Worm (Caenorhabditis elegans): Measurements from ENCODE around the gene srab-4.

Gene srab-4

DNA sequence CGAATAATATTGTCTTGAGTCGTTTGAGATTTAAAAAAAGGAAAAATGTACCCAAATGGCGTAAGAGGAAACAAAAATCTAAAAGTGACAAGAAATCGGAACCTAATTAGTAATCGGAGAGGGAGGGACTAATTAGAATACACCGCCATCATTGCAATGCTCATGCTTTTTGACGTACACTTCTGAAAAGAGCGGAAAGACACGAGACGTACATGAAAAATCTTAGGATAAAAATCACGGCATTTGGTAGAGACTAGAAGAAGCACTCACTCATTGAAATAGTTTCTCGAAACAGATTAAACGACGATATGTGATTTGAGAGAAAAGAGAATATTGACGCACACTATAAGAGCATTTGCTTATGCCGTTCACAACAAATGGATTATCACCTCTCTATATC lies 19.0 kb downstream of the srab-4 start:
- TF ChIP-seq gmeb-2 (tag; optimal IDR thresholded peaks at IDR 0.05): no peak

DNA sequence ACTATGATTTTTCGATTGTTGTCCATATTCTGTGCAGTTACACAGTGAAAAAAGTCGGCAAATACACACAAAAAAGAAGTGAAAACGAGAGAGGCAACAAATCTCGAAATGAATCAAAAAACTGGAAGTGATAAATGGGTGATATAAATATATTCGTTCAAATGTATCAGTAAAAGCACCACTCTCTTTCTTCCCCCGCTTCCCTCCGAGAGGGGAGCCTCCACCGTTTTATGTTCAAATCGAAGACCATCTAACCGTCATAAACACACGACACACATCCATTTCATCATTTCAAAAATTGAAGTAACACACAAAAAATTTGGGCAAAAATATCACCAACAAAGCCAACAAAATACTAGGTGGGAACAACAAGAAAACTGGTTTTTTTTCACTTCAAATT lies 23.1 kb downstream of the srab-4 start, which contains the start of gene F20A1.6:
TSS of gene F20A1.6 (minus strand) at position 101 of the 400 bp plus-strand sequence.
- TF ChIP-seq Y22D7AL.16 (tag; optimal IDR thresholded peaks at IDR 0.05) (no peak), hlh-13 (GFP tag; optimal IDR thresholded peaks at IDR 0.05) (no peak), ceh-48 (tag; optimal IDR thresholded peaks at IDR 0.05) (no peak), lin-11 (tag; optimal IDR thresholded peaks at IDR 0.05) (no peak), unc-42 (tag; optimal IDR thresholded peaks at IDR 0.05) (no peak), hlh-30 (tag; optimal IDR thresholded peaks at IDR 0.05; ENCODE audit: insufficient read depth) (no peak), ceh-31 (tag; optimal IDR thresholded peaks at IDR 0.05) (no peak), sdc-2 (tag; optimal IDR thresholded peaks at IDR 0.05) (no peak), odd-2 (tag; optimal IDR thresholded peaks at IDR 0.05) (no peak), madf-2 (tag; optimal IDR thresholded peaks at IDR 0.05) (no peak), T23F11.4 (GFP tag; optimal IDR thresholded peaks at IDR 0.05) (no peak), pros-1 (tag; optimal IDR thresholded peaks at IDR 0.05) (no peak), pat-9 (tag; optimal IDR thresholded peaks at IDR 0.05) (no peak), zip-5 (tag; optimal IDR thresholded peaks at IDR 0.05) (no peak)

DNA sequence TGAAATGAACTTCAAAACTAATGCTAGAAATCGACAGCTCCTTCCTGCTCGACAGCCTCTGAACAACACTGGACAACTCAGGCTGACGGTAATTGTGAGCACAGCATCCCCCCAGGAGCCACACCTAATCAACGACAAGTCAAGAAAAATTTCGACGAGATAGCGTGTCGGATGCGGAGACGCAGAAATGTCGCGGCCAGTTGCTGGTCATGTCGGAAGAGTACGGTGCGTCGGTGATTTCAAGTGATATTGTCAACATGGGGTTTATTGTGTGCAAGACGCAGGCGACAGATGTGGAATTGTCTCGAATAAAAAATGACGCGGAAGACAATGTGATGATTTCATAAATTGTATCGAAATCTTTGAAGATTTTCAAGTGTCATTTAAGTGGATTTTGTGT lies 32.5 kb downstream of the srab-4 start, which contains the start of gene twk-11:
TSS of gene twk-11 (minus strand) at position 101 of the 400 bp plus-strand sequence.
- TF ChIP-seq pqm-1 (tag; optimal IDR thresholded peaks at IDR 0.05) (no peak), ttx-3 (tag; optimal IDR thresholded peaks at IDR 0.05) (no peak), ceh-34 (tag; optimal IDR thresholded peaks at IDR 0.05) (no peak), K02D7.2 (tag; optimal IDR thresholded peaks at IDR 0.05) (no peak), pax-1 (tag; optimal IDR thresholded peaks at IDR 0.05) (no peak), eyg-1 (tag; optimal IDR thresholded peaks at IDR 0.05) (no peak), mec-3 (tag; optimal IDR thresholded peaks at IDR 0.05; ENCODE audit: borderline replicate concordance) (no peak), K09A11.1 (tag; optimal IDR thresholded peaks at IDR 0.05; ENCODE audit: insufficient read depth) (no peak), ceh-18 (tag; optimal IDR thresholded peaks at IDR 0.05) (no peak), dmd-4 (tag; optimal IDR thresholded peaks at IDR 0.05; ENCODE audit: borderline replicate concordance) (no peak), Y22D7AL.16 (tag; optimal IDR thresholded peaks at IDR 0.05) (no peak), zip-5 (tag; optimal IDR thresholded peaks at IDR 0.05) (no peak), npax-4 (tag; optimal IDR thresholded peaks at IDR 0.05) (no peak), ztf-16 (tag; optimal IDR thresholded peaks at IDR 0.05) (no peak), fkh-10 (GFP tag; optimal IDR thresholded peaks at IDR 0.05) (no peak), ceh-14 (tag; optimal IDR thresholded peaks at IDR 0.05) (no peak), che-1 (tag; optimal IDR thresholded peaks at IDR 0.05) (no peak)

DNA sequence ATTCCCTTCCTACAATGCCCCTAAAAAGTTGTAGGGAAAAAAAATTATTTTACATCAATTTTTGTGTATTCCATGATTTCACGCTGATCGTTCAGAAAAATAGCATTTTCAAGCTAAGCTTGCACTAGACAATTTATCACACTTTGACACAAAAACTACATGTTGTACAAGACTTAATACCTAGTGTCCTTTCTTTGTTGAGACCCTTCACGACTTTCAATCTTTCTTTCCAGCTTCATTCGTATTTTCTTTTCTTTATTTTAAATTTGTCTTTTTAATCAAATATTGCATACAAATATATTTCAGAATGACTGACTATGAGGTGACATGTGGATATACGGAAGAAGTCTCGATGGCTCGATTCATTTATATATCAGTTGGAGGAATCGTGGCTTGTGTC lies 42.1 kb downstream of the srab-4 start, which contains the start of gene F20A1.2:
TSS of gene F20A1.2 (plus strand) at position 301 of the 400 bp plus-strand sequence.
- TF ChIP-seq mec-3 (tag; optimal IDR thresholded peaks at IDR 0.05; ENCODE audit: borderline replicate concordance) (no peak), ztf-16 (tag; optimal IDR thresholded peaks at IDR 0.05) (no peak), C08G9.2 (tag; optimal IDR thresholded peaks at IDR 0.05) (no peak), pha-4 (tag; optimal IDR thresholded peaks at IDR 0.05) (no peak), F13H6.1 (tag; optimal IDR thresholded peaks at IDR 0.05) (no peak), ceh-45 (GFP tag; IDR thresholded peaks at IDR 0.05) (no peak), ceh-22 (tag; optimal IDR thresholded peaks at IDR 0.05) (no peak), ttx-3 (tag; optimal IDR thresholded peaks at IDR 0.05) (no peak), unc-86 (tag; optimal IDR thresholded peaks at IDR 0.05) (no peak), nhr-232 (tag; optimal IDR thresholded peaks at IDR 0.05) (no peak), zip-5 (tag; optimal IDR thresholded peaks at IDR 0.05) (no peak)
